Worm (Caenorhabditis elegans) whole organism, L1 larva: Measurements from ENCODE around the gene pch-2.

Source experiments
- C34B4.2 ChIP-seq: sonication (generic microtip); optimal IDR thresholded peaks from 2 replicates; lab custom pipeline; 2017; ENCODE audit warnings: mild to moderate bottlenecking, missing genetic modification characterization, missing compliant biosample characterization
- F16B12.6 ChIP-seq: fragments of 150-350 bp; optimal IDR thresholded peaks from 2 replicates; lab custom pipeline; 2014; ENCODE audit warnings: missing biosample characterization, missing genetic modification characterization
- aly-2 ChIP-seq: fragments of 150-350 bp; optimal IDR thresholded peaks from 2 replicates; lab custom pipeline; 2014; ENCODE audit warnings: missing biosample characterization, missing genetic modification characterization
- ama-1 ChIP-seq: fragments of 150-350 bp; optimal IDR thresholded peaks from 2 replicates; lab custom pipeline; 2014
- blmp-1 ChIP-seq: fragments of 150-350 bp; optimal IDR thresholded peaks from 2 replicates; lab custom pipeline; 2014; ENCODE audit warnings: missing biosample characterization, missing genetic modification characterization
- ceh-82 ChIP-seq, 3 experiments: fragments of 150-350 bp in 1 of 3; sonication (generic microtip) in 2 of 3; optimal IDR thresholded peaks; 2 replicates each; lab custom pipeline; 2014 to 2017; ENCODE audit warnings: missing biosample characterization in 3 of 3, missing genetic modification characterization in 3 of 3
- ceh-88 ChIP-seq: fragments of 200-800 bp; sonication (Bioruptor generic); IDR thresholded peaks from 2 replicates; pipeline ENCODE4 v1.3.6; 2022; ENCODE audit warnings: missing genetic modification characterization, missing compliant biosample characterization
- ceh-90 ChIP-seq: sonication (generic microtip); optimal IDR thresholded peaks from 2 replicates; lab custom pipeline; 2016; ENCODE audit warnings: missing genetic modification characterization, missing compliant biosample characterization
- ces-1 ChIP-seq: fragments of 150-350 bp; optimal IDR thresholded peaks from 2 replicates; lab custom pipeline; 2014; ENCODE audit warnings: missing biosample characterization, missing genetic modification reagents, missing genetic modification characterization
- dpl-1 ChIP-seq, 3 experiments: fragments of 150-350 bp in 2 of 3; sonication (generic microtip) in 1 of 3; optimal IDR thresholded peaks; 2 replicates each; lab custom pipeline; 2014 to 2017; ENCODE audit warnings: missing biosample characterization in 3 of 3, missing genetic modification characterization in 3 of 3, missing genetic modification reagents in 3 of 3
- efl-1 ChIP-seq, 4 experiments: fragments of 150-350 bp; optimal IDR thresholded peaks in 3 of 4; peaks in 1 of 4; 1 replicate in 1 of 4; 2 replicates in 3 of 4; lab custom pipeline; 2014; ENCODE audit warnings: missing biosample characterization in 2 of 4, missing genetic modification characterization in 2 of 4, missing genetic modification reagents in 2 of 4
- efl-3 ChIP-seq: fragments of 200-800 bp; sonication (Bioruptor generic); optimal IDR thresholded peaks from 2 replicates; lab custom pipeline; 2018; ENCODE audit warnings: mild to moderate bottlenecking, missing genetic modification characterization, missing compliant biosample characterization
- elt-2 ChIP-seq: sonication (generic microtip); optimal IDR thresholded peaks from 2 replicates; lab custom pipeline; 2016; ENCODE audit warnings: missing genetic modification characterization, mild to moderate bottlenecking, inconsistent platforms, missing compliant biosample characterization, missing genetic modification reagents
- elt-3 ChIP-seq, 6 experiments: fragments of 150-350 bp in 1 of 6; sonication (generic microtip); optimal IDR thresholded peaks; 2 replicates each; lab custom pipeline; 2017 to 2018; ENCODE audit warnings: missing biosample characterization in 6 of 6, missing genetic modification characterization in 6 of 6, inconsistent platforms in 1 of 6
- fkh-8 ChIP-seq: sonication (generic microtip); optimal IDR thresholded peaks from 2 replicates; lab custom pipeline; 2016; ENCODE audit warnings: mild to moderate bottlenecking, missing genetic modification characterization, missing compliant biosample characterization
- fos-1 ChIP-seq: fragments of 150-350 bp; optimal IDR thresholded peaks from 2 replicates; lab custom pipeline; 2014; ENCODE audit warnings: missing biosample characterization, missing genetic modification characterization
- grh-1 ChIP-seq: fragments of 200-800 bp; sonication (Bioruptor generic); IDR thresholded peaks from 2 replicates; pipeline ENCODE4 v1.3.6; 2022; ENCODE audit warnings: missing genetic modification reagents, missing genetic modification characterization, missing compliant biosample characterization
- hlh-17 ChIP-seq: fragments of 200-800 bp; sonication (Bioruptor generic); optimal IDR thresholded peaks from 2 replicates; lab custom pipeline; 2018; ENCODE audit warnings: missing genetic modification characterization, mild to moderate bottlenecking, missing compliant biosample characterization, moderate library complexity, borderline replicate concordance
- hlh-4 ChIP-seq: sonication (generic microtip); optimal IDR thresholded peaks from 2 replicates; lab custom pipeline; 2016; ENCODE audit warnings: mild to moderate bottlenecking, missing genetic modification characterization, missing compliant biosample characterization
- irx-1 ChIP-seq: sonication (generic microtip); optimal IDR thresholded peaks from 2 replicates; lab custom pipeline; 2016; ENCODE audit warnings: missing genetic modification characterization, missing compliant biosample characterization
- isw-1 ChIP-seq: fragments of 200-800 bp; sonication (Bioruptor generic); IDR thresholded peaks from 2 replicates; pipeline ENCODE4 v1.3.6; 2022; ENCODE audit warnings: missing genetic modification characterization, missing compliant biosample characterization
- jun-1 ChIP-seq: fragments of 150-350 bp; optimal IDR thresholded peaks from 2 replicates; lab custom pipeline; 2014; ENCODE audit warnings: missing biosample characterization, missing genetic modification reagents, missing genetic modification characterization
- lin-13 ChIP-seq: fragments of 150-350 bp; optimal IDR thresholded peaks from 2 replicates; lab custom pipeline; 2014; ENCODE audit warnings: missing biosample characterization, missing genetic modification reagents, missing genetic modification characterization
- lin-14 ChIP-seq: fragments of 200-800 bp; sonication (Bioruptor generic); optimal IDR thresholded peaks from 2 replicates; lab custom pipeline; 2018; ENCODE audit warnings: mild to moderate bottlenecking, missing genetic modification characterization, moderate library complexity, missing compliant biosample characterization
- lin-15B ChIP-seq: fragments of 150-350 bp; sonication (generic microtip); optimal IDR thresholded peaks from 3 replicates; lab custom pipeline; 2014; ENCODE audit warnings: missing biosample characterization, missing genetic modification characterization
- lin-35 ChIP-seq, 2 experiments: fragments of 150-350 bp; optimal IDR thresholded peaks; 2 replicates each; lab custom pipeline; 2014; ENCODE audit warnings: missing biosample characterization in 2 of 2, missing genetic modification characterization in 2 of 2, missing genetic modification reagents in 2 of 2
- lir-3 ChIP-seq: sonication (generic microtip); optimal IDR thresholded peaks from 2 replicates; lab custom pipeline; 2016; ENCODE audit warnings: mild to moderate bottlenecking, missing genetic modification characterization, moderate library complexity, missing compliant biosample characterization; ENCODE audit not compliant: poor library complexity
- mab-9 ChIP-seq: fragments of 200-800 bp; sonication (Bioruptor generic); IDR thresholded peaks from 2 replicates; pipeline ENCODE4 v1.3.6; 2022; ENCODE audit warnings: missing genetic modification reagents, missing genetic modification characterization, missing compliant biosample characterization
- mef-2 ChIP-seq: fragments of 150-350 bp; optimal IDR thresholded peaks from 2 replicates; lab custom pipeline; 2014; ENCODE audit warnings: missing biosample characterization, missing genetic modification characterization
- nhr-11 ChIP-seq: fragments of 150-350 bp; optimal IDR thresholded peaks from 2 replicates; lab custom pipeline; 2014; ENCODE audit warnings: missing biosample characterization, missing genetic modification characterization
- nhr-20 ChIP-seq: sonication (generic microtip); optimal IDR thresholded peaks from 2 replicates; lab custom pipeline; 2016; ENCODE audit warnings: mild to moderate bottlenecking, missing genetic modification characterization, missing compliant biosample characterization
- nhr-237 ChIP-seq: fragments of 150-350 bp; optimal IDR thresholded peaks from 2 replicates; lab custom pipeline; 2014; ENCODE audit warnings: missing biosample characterization, missing genetic modification characterization
- nhr-47 ChIP-seq: sonication (generic microtip); optimal IDR thresholded peaks from 2 replicates; lab custom pipeline; 2016; ENCODE audit warnings: mild to moderate bottlenecking, missing genetic modification characterization, moderate library complexity, missing compliant biosample characterization
- nhr-71 ChIP-seq: sonication (generic microtip); optimal IDR thresholded peaks from 2 replicates; lab custom pipeline; 2016; ENCODE audit warnings: mild to moderate bottlenecking, missing genetic modification characterization, moderate library complexity, missing compliant biosample characterization
- nhr-76 ChIP-seq: sonication (generic microtip); optimal IDR thresholded peaks from 2 replicates; lab custom pipeline; 2017; ENCODE audit warnings: missing biosample characterization, missing genetic modification characterization
- nhr-77 ChIP-seq: fragments of 150-350 bp; optimal IDR thresholded peaks from 2 replicates; lab custom pipeline; 2014; ENCODE audit warnings: missing biosample characterization, missing genetic modification characterization
- nhr-84 ChIP-seq: sonication (generic microtip); optimal IDR thresholded peaks from 2 replicates; lab custom pipeline; 2017; ENCODE audit warnings: missing biosample characterization, missing genetic modification characterization
- nhr-85 ChIP-seq: sonication (generic microtip); peaks from one replicate; lab custom pipeline; 2016; ENCODE audit warnings: missing genetic modification characterization, inconsistent platforms, missing compliant biosample characterization
- nhr-90 ChIP-seq: sonication (generic microtip); optimal IDR thresholded peaks from 2 replicates; lab custom pipeline; 2016; ENCODE audit warnings: mild to moderate bottlenecking, missing genetic modification characterization, missing compliant biosample characterization; ENCODE audit not compliant: poor library complexity
- pag-3 ChIP-seq: sonication (generic microtip); optimal IDR thresholded peaks from 2 replicates; lab custom pipeline; 2017; ENCODE audit warnings: missing genetic modification characterization, mild to moderate bottlenecking, missing compliant biosample characterization, antibody characterized with exemption, borderline replicate concordance; ENCODE audit not compliant: insufficient read depth
- pax-3 ChIP-seq: fragments of 200-800 bp; sonication (Bioruptor generic); optimal IDR thresholded peaks from 2 replicates; lab custom pipeline; 2018; ENCODE audit warnings: mild to moderate bottlenecking, missing genetic modification characterization, moderate library complexity, missing compliant biosample characterization
- pqm-1 ChIP-seq: sonication (generic microtip); optimal IDR thresholded peaks from 3 replicates; lab custom pipeline; 2017; ENCODE audit warnings: missing biosample characterization, missing genetic modification characterization
- skn-1 ChIP-seq: fragments of 150-350 bp; optimal IDR thresholded peaks from 2 replicates; lab custom pipeline; 2014; ENCODE audit warnings: missing biosample characterization, missing genetic modification characterization
- snpc-4 ChIP-seq: fragments of 150-350 bp; optimal IDR thresholded peaks from 2 replicates; lab custom pipeline; 2014; ENCODE audit warnings: missing biosample characterization, missing genetic modification characterization
- snu-23 ChIP-seq: sonication (generic microtip); optimal IDR thresholded peaks from 2 replicates; lab custom pipeline; 2016; ENCODE audit warnings: missing genetic modification characterization, missing compliant biosample characterization
- sox-4 ChIP-seq: sonication (generic microtip); optimal IDR thresholded peaks from 2 replicates; lab custom pipeline; 2016; ENCODE audit warnings: missing genetic modification characterization, missing compliant biosample characterization
- tbx-2 ChIP-seq: sonication (generic microtip); optimal IDR thresholded peaks from 2 replicates; lab custom pipeline; 2016; ENCODE audit warnings: missing genetic modification characterization, missing compliant biosample characterization
- tlp-1 ChIP-seq: fragments of 150-350 bp; optimal IDR thresholded peaks from 2 replicates; lab custom pipeline; 2014; ENCODE audit warnings: missing biosample characterization, missing genetic modification characterization
- unc-130 ChIP-seq: fragments of 150-350 bp; optimal IDR thresholded peaks from 2 replicates; lab custom pipeline; 2017; ENCODE audit warnings: missing biosample characterization, missing genetic modification characterization, inconsistent platforms
- unc-62 ChIP-seq: fragments of 150-350 bp; optimal IDR thresholded peaks from 2 replicates; lab custom pipeline; 2014; ENCODE audit warnings: missing biosample characterization, missing genetic modification reagents, missing genetic modification characterization
- unc-98 ChIP-seq: fragments of 200-800 bp; sonication (Bioruptor generic); IDR thresholded peaks from 2 replicates; pipeline ENCODE4 v1.3.6; 2022; ENCODE audit warnings: missing genetic modification characterization, missing compliant biosample characterization
- xbp-1 ChIP-seq: sonication (generic microtip); optimal IDR thresholded peaks from 2 replicates; lab custom pipeline; 2016; ENCODE audit warnings: missing genetic modification characterization, missing compliant biosample characterization
- ztf-11 ChIP-seq, 2 experiments: sonication (generic microtip); optimal IDR thresholded peaks; 2 replicates each; lab custom pipeline; 2016 to 2017; ENCODE audit warnings: missing genetic modification characterization in 2 of 2, missing biosample characterization in 1 of 2, missing compliant biosample characterization in 1 of 2

The pch-2 gene

DNA sequence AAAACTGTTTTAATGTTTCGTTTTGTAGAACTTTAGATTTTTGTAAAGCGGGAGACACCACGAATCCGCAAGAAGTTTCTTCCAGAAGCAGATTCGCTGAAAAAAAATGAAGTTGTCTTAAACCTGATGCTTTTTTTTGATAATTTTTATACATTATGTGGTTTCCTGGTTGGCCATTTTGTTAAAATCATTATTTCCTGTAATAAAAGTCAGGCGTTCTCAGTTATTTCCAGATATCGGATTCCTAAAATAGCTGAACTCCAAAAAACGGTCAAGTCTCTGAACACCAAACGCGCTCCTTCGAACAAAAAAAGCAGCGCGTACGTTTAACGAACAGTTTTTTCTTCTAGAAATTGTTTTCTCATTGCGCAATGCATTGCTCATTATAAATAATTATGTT is 20.8 kb upstream of the pch-2 start:
- TF ChIP-seq nhr-71 (peak; percentile 54), nhr-20 (tag; lab: Kevin White, UChicago) (peak; percentile 24), nhr-47 (tag; lab: Kevin White, UChicago) (peak; percentile 23), irx-1 (tag; lab: Kevin White, UChicago) (no peak), sox-4 (tag; lab: Kevin White, UChicago) (no peak), grh-1 (GFP tag; lab: Robert Waterston, UW) (no peak), blmp-1 (tag; lab: Kevin White, UChicago) (no peak), nhr-76 (tag; lab: Kevin White, UChicago) (no peak), lin-14 (GFP tag; lab: Kevin White, UChicago) (peak; percentile 46), elt-3 (tag; optimal IDR thresholded peaks at IDR 0.05; lab: Kevin White, UChicago) (no peak), C34B4.2 (no peak), mef-2 (tag; lab: Kevin White, UChicago) (no peak), nhr-77 (tag; lab: Kevin White, UChicago) (peak; percentile 37), lin-13 (GFP tag; lab: Kevin White, UChicago) (peak; percentile 34), xbp-1 (tag; lab: Kevin White, UChicago) (peak; percentile 1), elt-2 (tag; lab: Kevin White, UChicago) (no peak), lin-15B (tag; lab: Kevin White, UChicago) (no peak), unc-130 (tag; lab: Kevin White, UChicago) (no peak), skn-1 (peak; percentile 33), efl-3 (no peak), ceh-88 (GFP tag; lab: Robert Waterston, UW) (no peak), hlh-17 (GFP tag; lab: Kevin White, UChicago) (no peak), unc-62 (GFP tag; lab: Kevin White, UChicago) (no peak), lin-35 (GFP tag; optimal IDR thresholded peaks at IDR 0.05; lab: Kevin White, UChicago) (peak; percentile 39 to 85), ceh-82 (tag; optimal IDR thresholded peaks at IDR 0.05; lab: Kevin White, UChicago) (no peak), ztf-11 (tag; optimal IDR thresholded peaks at IDR 0.05; lab: Kevin White, UChicago) (no peak), jun-1 (no peak), lir-3 (tag; lab: Kevin White, UChicago) (peak; percentile 54), efl-1 (optimal IDR thresholded peaks at IDR 0.05; lab: Kevin White, UChicago) (peak; percentile 65 to 73), efl-1 (GFP tag; optimal IDR thresholded peaks at IDR 0.05 in 1 of 2; lab: Kevin White, UChicago) (peak; percentile 65 to 97), pag-3 (tag; lab: Kevin White, UChicago) (no peak), hlh-4 (no peak), unc-98 (no peak), fos-1 (tag; lab: Kevin White, UChicago) (no peak), nhr-237 (peak; percentile 35), snu-23 (GFP tag; lab: Kevin White, UChicago) (peak; percentile 42), mab-9 (GFP tag; lab: Robert Waterston, UW) (no peak), isw-1 (GFP tag; lab: Robert Waterston, UW) (no peak; the same call in 1 of the 2 replicates), nhr-84 (tag; lab: Kevin White, UChicago) (no peak), tlp-1 (no peak), nhr-85 (tag; lab: Kevin White, UChicago) (peak; percentile 68), pqm-1 (tag; lab: Kevin White, UChicago) (no peak), aly-2 (tag; lab: Kevin White, UChicago) (no peak), dpl-1 (GFP tag; optimal IDR thresholded peaks at IDR 0.05; lab: Kevin White, UChicago) (peak; percentile 47 to 70 (median 65)), ces-1 (GFP tag; lab: Kevin White, UChicago) (no peak), snpc-4 (tag; lab: Kevin White, UChicago) (no peak), fkh-8 (peak; percentile 55), F16B12.6 (tag; lab: Kevin White, UChicago) (peak; percentile 24), ceh-90 (no peak), tbx-2 (tag; lab: Kevin White, UChicago) (no peak), pax-3 (tag; lab: Kevin White, UChicago) (peak; percentile 37), ama-1 (no peak), nhr-90 (tag; lab: Kevin White, UChicago) (no peak), nhr-11 (tag; lab: Kevin White, UChicago) (no peak)
